Worm (Caenorhabditis elegans) whole organism, L4 larva: ENCODE measurements around the gene mpc-1.

Experiments
- F37D6.2 ChIP-seq: sonication (generic microtip); optimal IDR thresholded peaks from 2 replicates; lab custom pipeline; 2016; ENCODE audit warnings: mild to moderate bottlenecking, missing genetic modification characterization, missing compliant biosample characterization
- F44E2.7 ChIP-seq: fragments of 200-800 bp; sonication (Bioruptor generic); IDR thresholded peaks from 2 replicates; pipeline ENCODE4 v2.1.2; 2022; ENCODE audit warnings: missing genetic modification characterization, missing compliant biosample characterization
- F49E8.2 ChIP-seq: sonication (generic microtip); optimal IDR thresholded peaks from 2 replicates; lab custom pipeline; 2016; ENCODE audit warnings: missing compliant biosample characterization, mild to moderate bottlenecking, missing genetic modification characterization, borderline replicate concordance
- R02D3.7 ChIP-seq: fragments of 150-350 bp; sonication (generic microtip); optimal IDR thresholded peaks from 3 replicates; lab custom pipeline; 2014; ENCODE audit warnings: missing biosample characterization, missing genetic modification characterization
- Y105C5A.15 ChIP-seq: fragments of 200-800 bp; sonication (Bioruptor generic); IDR thresholded peaks from 2 replicates; pipeline ENCODE4 v1.3.6; 2022; ENCODE audit warnings: missing genetic modification characterization, missing compliant biosample characterization
- Y48G9A.11 ChIP-seq: fragments of 200-800 bp; sonication (Bioruptor generic); IDR thresholded peaks from 2 replicates; pipeline ENCODE4 v1.3.6; 2022; ENCODE audit warnings: missing genetic modification reagents, missing genetic modification characterization, missing compliant biosample characterization
- Y5F2A.4 ChIP-seq: fragments of 200-800 bp; sonication (Bioruptor generic); optimal IDR thresholded peaks from 2 replicates; lab custom pipeline; 2018; ENCODE audit warnings: mild to moderate bottlenecking, missing genetic modification characterization, missing compliant biosample characterization
- Y75B8A.6 ChIP-seq: fragments of 200-800 bp; sonication (Bioruptor generic); IDR thresholded peaks from 2 replicates; pipeline ENCODE4 v1.3.6; 2022; ENCODE audit warnings: missing genetic modification reagents, missing genetic modification characterization, missing compliant biosample characterization
- ZK337.2 ChIP-seq: fragments of 200-800 bp; sonication (Bioruptor generic); IDR thresholded peaks from 2 replicates; pipeline ENCODE4 v1.3.6; 2022; ENCODE audit warnings: missing genetic modification reagents, missing genetic modification characterization, missing compliant biosample characterization
- ZK546.5 ChIP-seq, 2 experiments: sonication (generic microtip); optimal IDR thresholded peaks; 2 replicates each; lab custom pipeline; 2017; ENCODE audit warnings: missing biosample characterization in 2 of 2, missing genetic modification characterization in 2 of 2
- ama-1 ChIP-seq: fragments of 150-350 bp; optimal IDR thresholded peaks from 2 replicates; lab custom pipeline; 2014; ENCODE audit warnings: inconsistent platforms, mixed read lengths
- attf-4 ChIP-seq: sonication (generic microtip); optimal IDR thresholded peaks from 3 replicates; lab custom pipeline; 2017; ENCODE audit warnings: missing biosample characterization, missing genetic modification characterization
- ceh-28 ChIP-seq: fragments of 150-350 bp; optimal IDR thresholded peaks from 2 replicates; lab custom pipeline; 2014; ENCODE audit warnings: missing biosample characterization, missing genetic modification reagents, missing genetic modification characterization
- ceh-32 ChIP-seq: sonication (generic microtip); optimal IDR thresholded peaks from 2 replicates; lab custom pipeline; 2016; ENCODE audit warnings: mild to moderate bottlenecking, missing genetic modification characterization, missing compliant biosample characterization; ENCODE audit not compliant: poor library complexity
- ctbp-1 ChIP-seq: fragments of 200-800 bp; sonication (Bioruptor generic); IDR thresholded peaks from 2 replicates; pipeline ENCODE4 v1.3.6; 2022; ENCODE audit warnings: missing genetic modification reagents, missing genetic modification characterization, missing compliant biosample characterization
- daf-12 ChIP-seq: fragments of 150-350 bp; optimal IDR thresholded peaks from 2 replicates; lab custom pipeline; 2014; ENCODE audit warnings: missing biosample characterization, missing genetic modification reagents, missing genetic modification characterization
- daf-19 ChIP-seq: fragments of 200-800 bp; sonication (Bioruptor generic); conservative IDR thresholded peaks from 2 replicates; pipeline ENCODE4 v1.3.6; 2022; ENCODE audit warnings: missing genetic modification characterization, missing compliant biosample characterization
- daf-8 ChIP-seq: fragments of 200-800 bp; sonication (Bioruptor generic); IDR thresholded peaks from 2 replicates; pipeline ENCODE4 v1.3.6; 2022; ENCODE audit warnings: missing genetic modification characterization, missing compliant biosample characterization
- dmd-8 ChIP-seq: fragments of 200-800 bp; sonication (Bioruptor generic); IDR thresholded peaks from 2 replicates; pipeline ENCODE4 v1.3.6; 2022; ENCODE audit warnings: missing genetic modification characterization, missing compliant biosample characterization
- dpl-1 ChIP-seq: fragments of 150-350 bp; optimal IDR thresholded peaks from 2 replicates; lab custom pipeline; 2014; ENCODE audit warnings: missing biosample characterization, missing genetic modification reagents, missing genetic modification characterization
- duxl-1 ChIP-seq: sonication (generic microtip); optimal IDR thresholded peaks from 2 replicates; lab custom pipeline; 2016; ENCODE audit warnings: mild to moderate bottlenecking, missing genetic modification characterization, moderate library complexity, missing compliant biosample characterization; ENCODE audit not compliant: poor library complexity
- dve-1 ChIP-seq: sonication (generic microtip); optimal IDR thresholded peaks from 2 replicates; lab custom pipeline; 2017; ENCODE audit warnings: antibody characterized with exemption, mild to moderate bottlenecking, missing genetic modification characterization, missing compliant biosample characterization; ENCODE audit not compliant: insufficient read depth
- egl-27 ChIP-seq: sonication (generic microtip); optimal IDR thresholded peaks from 3 replicates; lab custom pipeline; 2017; ENCODE audit warnings: missing biosample characterization, missing genetic modification reagents, missing genetic modification characterization
- fkh-10 ChIP-seq: fragments of 150-350 bp; optimal IDR thresholded peaks from 2 replicates; lab custom pipeline; 2014; ENCODE audit warnings: missing biosample characterization, missing genetic modification reagents, missing genetic modification characterization
- fos-1 ChIP-seq: fragments of 150-350 bp; optimal IDR thresholded peaks from 2 replicates; lab custom pipeline; 2014; ENCODE audit warnings: missing biosample characterization, missing genetic modification characterization
- hlh-11 ChIP-seq: fragments of 200-800 bp; sonication (Bioruptor generic); optimal IDR thresholded peaks from 2 replicates; lab custom pipeline; 2018; ENCODE audit warnings: mild to moderate bottlenecking, missing genetic modification characterization, missing compliant biosample characterization
- hlh-30 ChIP-seq: sonication (generic microtip); optimal IDR thresholded peaks from 2 replicates; lab custom pipeline; 2017; ENCODE audit warnings: antibody characterized with exemption, mild to moderate bottlenecking, missing genetic modification characterization, missing compliant biosample characterization; ENCODE audit not compliant: insufficient read depth
- jun-1 ChIP-seq: fragments of 150-350 bp; optimal IDR thresholded peaks from 2 replicates; lab custom pipeline; 2014; ENCODE audit warnings: missing biosample characterization, missing genetic modification reagents, missing genetic modification characterization
- lim-7 ChIP-seq: fragments of 200-800 bp; sonication (Bioruptor generic); IDR thresholded peaks from 2 replicates; pipeline ENCODE4 v1.3.6; 2022; ENCODE audit warnings: missing genetic modification characterization, missing compliant biosample characterization
- lin-13 ChIP-seq: fragments of 150-350 bp; optimal IDR thresholded peaks from 2 replicates; lab custom pipeline; 2014; ENCODE audit warnings: missing biosample characterization, missing genetic modification reagents, missing genetic modification characterization
- lin-15B ChIP-seq: fragments of 150-350 bp; sonication (generic microtip); optimal IDR thresholded peaks from 3 replicates; lab custom pipeline; 2014; ENCODE audit warnings: missing biosample characterization, missing genetic modification characterization
- lin-29 ChIP-seq: fragments of 200-800 bp; sonication (Bioruptor generic); IDR thresholded peaks from 2 replicates; pipeline ENCODE4 v1.3.6; 2022; ENCODE audit warnings: missing genetic modification reagents, missing genetic modification characterization, missing compliant biosample characterization
- lin-39 ChIP-seq: fragments of 150-350 bp; optimal IDR thresholded peaks from 2 replicates; lab custom pipeline; 2014; ENCODE audit warnings: missing biosample characterization, missing genetic modification reagents, missing genetic modification characterization
- lsy-2 ChIP-seq, 2 experiments: fragments of 150-350 bp in 1 of 2; sonication (generic microtip) in 1 of 2; optimal IDR thresholded peaks; 2 replicates each; lab custom pipeline; 2014 to 2017; ENCODE audit warnings: missing biosample characterization in 2 of 2, missing genetic modification characterization in 2 of 2
- madf-9 ChIP-seq: fragments of 200-800 bp; sonication (Bioruptor generic); conservative IDR thresholded peaks from 2 replicates; pipeline ENCODE4 v1.3.6; 2022; ENCODE audit warnings: missing genetic modification reagents, missing genetic modification characterization, missing compliant biosample characterization
- mdt-29 ChIP-seq: fragments of 200-800 bp; sonication (Bioruptor generic); IDR thresholded peaks from 2 replicates; pipeline ENCODE4 v1.3.6; 2022; ENCODE audit warnings: missing genetic modification reagents, missing genetic modification characterization, missing compliant biosample characterization
- nhr-11 ChIP-seq: fragments of 150-350 bp; optimal IDR thresholded peaks from 2 replicates; lab custom pipeline; 2014; ENCODE audit warnings: missing biosample characterization, missing genetic modification characterization
- nhr-48 ChIP-seq: sonication (generic microtip); optimal IDR thresholded peaks from 2 replicates; lab custom pipeline; 2016; ENCODE audit warnings: mild to moderate bottlenecking, missing genetic modification characterization, missing compliant biosample characterization
- nhr-76 ChIP-seq: fragments of 150-350 bp; optimal IDR thresholded peaks from 2 replicates; lab custom pipeline; 2014; ENCODE audit warnings: missing biosample characterization, missing genetic modification characterization
- pha-4 ChIP-seq, 2 experiments: fragments of 150-350 bp in 1 of 2; fragments of 200-800 bp in 1 of 2; sonication (Bioruptor generic) in 1 of 2; IDR thresholded peaks in 1 of 2; optimal IDR thresholded peaks in 1 of 2; 2 replicates each; pipeline versions ENCODE4 v1.3.6 to Lab custom; 2014 to 2022; ENCODE audit warnings: missing genetic modification characterization in 2 of 2, missing genetic modification reagents in 2 of 2, missing biosample characterization in 1 of 2, missing compliant biosample characterization in 1 of 2
- pqm-1 ChIP-seq: sonication (generic microtip); optimal IDR thresholded peaks from 2 replicates; lab custom pipeline; 2017; ENCODE audit warnings: missing biosample characterization, missing genetic modification characterization
- rbr-2 ChIP-seq: sonication (generic microtip); optimal IDR thresholded peaks from 2 replicates; lab custom pipeline; 2016; ENCODE audit warnings: missing genotype, missing genetic modification characterization, missing compliant biosample characterization
- sdz-12 ChIP-seq: fragments of 200-800 bp; sonication (Bioruptor generic); optimal IDR thresholded peaks from 2 replicates; lab custom pipeline; 2018; ENCODE audit warnings: mild to moderate bottlenecking, missing genetic modification characterization, missing compliant biosample characterization
- skn-1 ChIP-seq: fragments of 150-350 bp; optimal IDR thresholded peaks from 2 replicates; lab custom pipeline; 2014; ENCODE audit warnings: missing biosample characterization, missing genetic modification characterization
- snpc-1.2 ChIP-seq: fragments of 200-800 bp; sonication (Bioruptor generic); IDR thresholded peaks from 2 replicates; pipeline ENCODE4 v1.3.6; 2022; ENCODE audit warnings: missing genetic modification reagents, missing genetic modification characterization, missing compliant biosample characterization
- snpc-4 ChIP-seq: fragments of 150-350 bp; optimal IDR thresholded peaks from 2 replicates; lab custom pipeline; 2014; ENCODE audit warnings: missing biosample characterization, missing genetic modification characterization
- spr-1 ChIP-seq: sonication (generic microtip); optimal IDR thresholded peaks from 2 replicates; lab custom pipeline; 2016; ENCODE audit warnings: mild to moderate bottlenecking, missing genetic modification characterization, missing compliant biosample characterization
- tag-97 ChIP-seq: fragments of 200-800 bp; sonication (Bioruptor generic); IDR thresholded peaks from 2 replicates; pipeline ENCODE4 v1.3.6; 2022; ENCODE audit warnings: missing genetic modification characterization, missing compliant biosample characterization
- unc-130 ChIP-seq: sonication (generic microtip); optimal IDR thresholded peaks from 2 replicates; lab custom pipeline; 2016; ENCODE audit warnings: missing genetic modification reagents, missing genetic modification characterization, missing compliant biosample characterization
- ztf-7 ChIP-seq: fragments of 150-350 bp; optimal IDR thresholded peaks from 2 replicates; lab custom pipeline; 2014; ENCODE audit warnings: missing biosample characterization, missing genetic modification characterization

Gene mpc-1

ce11 chrIII:4419117-4419978 is 6.1 kb downstream of the mpc-1 start, which contains the start of the genes R07E5.7 and cku-80:
Gene R07E5.7 (minus strand): TSS chrIII:4419167.
Gene cku-80 (plus strand): TSS chrIII:4419848.
- TF ChIP-seq sdz-12 (GFP tag; lab: Kevin White, UChicago), result no peak
- no peak for TF ChIP-seq nhr-11 (tag; lab: Kevin White, UChicago)
- no peak for TF ChIP-seq ctbp-1
- peak; percentile 55 for TF ChIP-seq rbr-2 (tag; lab: Kevin White, UChicago)
- TF ChIP-seq daf-8 (GFP tag; lab: Robert Waterston, UW), result no peak
- TF ChIP-seq lin-15B (tag; lab: Kevin White, UChicago), result peak; percentile 33
- TF ChIP-seq lim-7 (GFP tag; lab: Robert Waterston, UW), result no peak
- TF ChIP-seq fkh-10, result no peak
- no peak for TF ChIP-seq egl-27 (tag; lab: Kevin White, UChicago)
- no peak for TF ChIP-seq mdt-29 (GFP tag; lab: Robert Waterston, UW)
- TF ChIP-seq lin-39, result no peak
- no peak for TF ChIP-seq Y48G9A.11
- no peak for TF ChIP-seq dmd-8
- TF ChIP-seq tag-97, result no peak
- peak; percentile 88 for TF ChIP-seq dpl-1 (GFP tag; lab: Kevin White, UChicago)
- peak; percentile 17 for TF ChIP-seq nhr-48 (tag; lab: Kevin White, UChicago)
- TF ChIP-seq hlh-11 (tag; lab: Kevin White, UChicago), result peak; percentile 55
- TF ChIP-seq ceh-28 (tag; lab: Kevin White, UChicago), result no peak
- TF ChIP-seq pha-4 (GFP tag; IDR thresholded peaks at IDR 0.05; lab: Robert Waterston, UW), result no peak
- TF ChIP-seq pha-4 (tag; optimal IDR thresholded peaks at IDR 0.05; lab: Kevin White, UChicago), result no peak
- TF ChIP-seq lsy-2 (tag; optimal IDR thresholded peaks at IDR 0.05; lab: Kevin White, UChicago), result peak in 1 of 2 experiments; percentile 80
- TF ChIP-seq F37D6.2, result no peak
- no peak for TF ChIP-seq jun-1 (tag; lab: Kevin White, UChicago)
- no peak for TF ChIP-seq fos-1 (tag; lab: Kevin White, UChicago)
- TF ChIP-seq madf-9 (GFP tag; lab: Robert Waterston, UW), result no peak
- TF ChIP-seq lin-13 (GFP tag; lab: Kevin White, UChicago), result peak; percentile 19
- no peak for TF ChIP-seq ZK337.2 (GFP tag; lab: Robert Waterston, UW)
- no peak for TF ChIP-seq spr-1 (tag; lab: Kevin White, UChicago)
- TF ChIP-seq ceh-32 (tag; lab: Kevin White, UChicago), result no peak
- TF ChIP-seq Y5F2A.4 (GFP tag; lab: Kevin White, UChicago), result no peak
- no peak for TF ChIP-seq attf-4 (tag; lab: Kevin White, UChicago)
- TF ChIP-seq duxl-1 (tag; lab: Kevin White, UChicago), result peak; percentile 25
- peak; percentile 27 for TF ChIP-seq ama-1 (lab: Kevin White, UChicago)
- 0 out of 2 replicates have a peak, but pooled peaks have one; percentile 35 for TF ChIP-seq daf-19 (GFP tag; lab: Robert Waterston, UW)
- no peak for TF ChIP-seq Y75B8A.6 (GFP tag; lab: Robert Waterston, UW)
- no peak for TF ChIP-seq nhr-76
- peak; percentile 47 for TF ChIP-seq ztf-7 (tag; lab: Kevin White, UChicago)
- peak; percentile 92 for TF ChIP-seq hlh-30 (tag; lab: Kevin White, UChicago)
- no peak for TF ChIP-seq F44E2.7 (GFP tag; lab: Robert Waterston, UW)
- TF ChIP-seq F49E8.2 (tag; lab: Kevin White, UChicago), result no peak
- no peak for TF ChIP-seq Y105C5A.15 (GFP tag; lab: Robert Waterston, UW)
- TF ChIP-seq dve-1 (tag; lab: Kevin White, UChicago), result peak; percentile 64
- TF ChIP-seq unc-130 (GFP tag; lab: Kevin White, UChicago), result no peak
- no peak for TF ChIP-seq daf-12 (tag; lab: Kevin White, UChicago)
- TF ChIP-seq snpc-4 (tag; lab: Kevin White, UChicago), result no peak
- TF ChIP-seq R02D3.7 (tag; lab: Kevin White, UChicago), result no peak
- no peak for TF ChIP-seq skn-1 (tag; lab: Kevin White, UChicago)
- TF ChIP-seq ZK546.5 (tag; optimal IDR thresholded peaks at IDR 0.05; lab: Kevin White, UChicago), result no peak
- no peak for TF ChIP-seq pqm-1
- no peak for TF ChIP-seq lin-29 (GFP tag; lab: Robert Waterston, UW)
- TF ChIP-seq snpc-1.2 (GFP tag; lab: Robert Waterston, UW), result no peak
